Worm (Caenorhabditis elegans): ENCODE data around the gene Y45G5AM.9.
A peak's percentile ranks its signal among the peaks of the same experiment; 100 is the strongest.

DNA sequence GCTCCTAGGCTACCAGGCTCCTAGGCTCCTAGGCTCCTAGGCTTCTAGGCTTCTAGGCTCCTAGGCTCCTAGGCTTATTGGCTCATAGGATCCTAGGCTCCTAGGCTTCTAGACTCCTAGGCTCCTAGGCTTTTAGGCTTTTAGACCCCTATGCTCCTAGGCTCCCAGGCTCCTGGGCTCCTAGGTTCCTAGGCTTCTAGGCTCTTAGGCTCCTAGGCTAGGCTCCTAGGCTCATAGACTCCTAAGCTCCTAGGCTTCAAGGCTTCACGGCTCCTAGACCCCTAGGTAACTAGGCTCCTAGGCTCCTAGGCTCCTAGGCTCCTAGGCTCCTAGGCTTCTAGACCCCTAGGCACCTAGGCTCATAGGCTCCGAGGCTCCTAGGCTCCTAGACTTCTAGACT is 43.0 kb downstream of the Y45G5AM.9 start:
- no peak for TF ChIP-seq med-1 (GFP tag; optimal IDR thresholded peaks at IDR 0.05; ENCODE audit: insufficient read depth)
- TF ChIP-seq T22C8.4 (GFP tag; IDR thresholded peaks at IDR 0.05) = no peak
- TF ChIP-seq klf-2 (GFP tag; conservative IDR thresholded peaks at IDR 0.05) = no peak
- no peak for TF ChIP-seq ztf-29 (GFP tag; IDR thresholded peaks at IDR 0.05)
- TF ChIP-seq cog-1 (tag; optimal IDR thresholded peaks at IDR 0.05) = no peak
- TF ChIP-seq flt-1 (GFP tag; IDR thresholded peaks at IDR 0.05) = peak; percentile 48; the same call in 1 of the 2 replicates
- TF ChIP-seq ref-1 (GFP tag; conservative IDR thresholded peaks at IDR 0.05) = no peak
- peak; percentile 47; the same call in 1 of the 2 replicates for TF ChIP-seq tab-1 (GFP tag; IDR thresholded peaks at IDR 0.05)

All from whole organism, midembryonic.